Fruit fly (Drosophila melanogaster) whole organism, larva: ENCODE data around the gene CG13137.

ENCODE experiments used
- noc ChIP-seq: fragments of 200-800 bp; sonication (Bioruptor generic); optimal IDR thresholded peaks from 3 replicates; lab custom pipeline; 2019; ENCODE audit warnings: missing biosample characterization, mild to moderate bottlenecking, missing genetic modification characterization, moderate library complexity

The CG13137 gene

DNA sequence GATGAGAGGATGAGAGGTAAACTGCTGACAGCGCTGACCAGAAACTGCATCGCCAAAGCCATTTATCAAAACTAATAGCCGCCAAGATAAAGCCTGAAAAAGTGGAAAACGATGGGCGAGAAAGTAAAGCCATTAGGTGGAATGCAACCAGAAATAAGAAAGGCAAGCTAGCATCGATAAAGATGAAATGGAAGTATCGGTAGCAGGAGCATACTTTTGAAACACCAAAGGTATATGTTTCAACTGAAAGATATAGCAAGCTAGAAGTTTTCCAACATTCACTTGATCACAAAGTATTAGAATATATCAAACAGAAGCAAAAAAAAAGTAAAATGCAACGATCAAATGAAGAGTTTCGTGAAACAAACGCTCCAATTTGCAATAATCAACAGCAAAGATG is at the start of gene CG13137:
Gene CG13137, plus strand, starts transcription at position 301 of the 400 bp plus-strand sequence.
- TF ChIP-seq noc (tag; lab: Kevin White, UChicago) = no peak

DNA sequence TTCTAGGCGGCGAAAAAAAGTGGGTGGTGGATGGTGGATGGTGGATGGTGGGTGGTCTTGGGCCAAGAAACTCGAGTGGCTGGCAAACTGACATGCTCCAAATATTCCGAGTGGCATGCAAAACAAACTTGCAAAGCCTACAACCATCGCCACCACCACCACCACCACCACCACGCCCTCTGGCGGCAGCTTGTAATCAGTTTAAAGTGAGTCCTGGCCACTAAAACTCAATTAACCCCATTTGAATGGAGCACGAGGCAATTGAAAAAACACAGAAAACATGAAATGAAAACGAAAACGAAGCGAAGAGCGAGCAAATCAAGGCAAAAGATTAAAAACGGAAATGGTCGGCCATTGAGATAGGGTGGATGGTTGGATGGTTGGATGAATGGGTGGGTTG is 48.5 kb upstream of the CG13137 start:
- no peak for TF ChIP-seq noc (tag; lab: Kevin White, UChicago)

DNA sequence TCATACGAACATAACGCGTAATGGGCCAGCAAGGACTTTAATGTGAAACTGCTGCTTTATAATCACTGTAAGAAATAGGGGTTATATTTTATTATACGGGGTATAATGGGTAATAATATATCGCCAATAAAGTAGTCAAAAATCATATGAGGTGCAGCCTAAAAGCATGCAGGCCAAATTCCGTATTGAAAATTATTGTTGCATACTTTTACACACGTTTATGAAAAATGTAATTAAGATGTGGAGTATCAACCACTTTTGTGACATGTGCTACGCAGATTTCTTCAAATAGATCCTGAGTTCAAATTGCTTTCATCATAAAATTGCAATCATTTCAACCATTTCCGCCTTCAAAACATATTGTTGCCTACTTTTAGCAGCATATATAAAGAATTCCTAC is 41.7 kb upstream of the CG13137 start:
- TF ChIP-seq noc (tag; lab: Kevin White, UChicago) = no peak

DNA sequence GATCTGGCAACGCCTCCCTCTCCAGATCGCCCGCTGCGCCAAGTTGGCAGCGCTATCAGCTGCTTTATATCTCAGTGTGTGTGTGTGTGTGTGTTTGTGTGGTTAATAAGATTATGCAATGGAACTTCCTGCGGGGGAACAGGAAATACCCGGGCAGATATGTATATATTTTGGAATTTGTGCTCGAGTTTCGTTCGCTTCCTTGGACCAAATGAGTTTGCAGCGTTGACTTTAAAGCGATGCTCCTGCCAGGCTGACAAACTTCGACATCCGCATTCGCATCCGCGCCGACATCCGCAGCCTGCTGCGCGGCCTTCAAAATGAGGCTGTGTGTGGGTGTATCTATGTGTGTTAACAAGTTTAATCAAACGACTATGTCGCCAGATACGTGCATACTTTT is 29.2 kb upstream of the CG13137 start:
- no peak for TF ChIP-seq noc (tag; lab: Kevin White, UChicago)

DNA sequence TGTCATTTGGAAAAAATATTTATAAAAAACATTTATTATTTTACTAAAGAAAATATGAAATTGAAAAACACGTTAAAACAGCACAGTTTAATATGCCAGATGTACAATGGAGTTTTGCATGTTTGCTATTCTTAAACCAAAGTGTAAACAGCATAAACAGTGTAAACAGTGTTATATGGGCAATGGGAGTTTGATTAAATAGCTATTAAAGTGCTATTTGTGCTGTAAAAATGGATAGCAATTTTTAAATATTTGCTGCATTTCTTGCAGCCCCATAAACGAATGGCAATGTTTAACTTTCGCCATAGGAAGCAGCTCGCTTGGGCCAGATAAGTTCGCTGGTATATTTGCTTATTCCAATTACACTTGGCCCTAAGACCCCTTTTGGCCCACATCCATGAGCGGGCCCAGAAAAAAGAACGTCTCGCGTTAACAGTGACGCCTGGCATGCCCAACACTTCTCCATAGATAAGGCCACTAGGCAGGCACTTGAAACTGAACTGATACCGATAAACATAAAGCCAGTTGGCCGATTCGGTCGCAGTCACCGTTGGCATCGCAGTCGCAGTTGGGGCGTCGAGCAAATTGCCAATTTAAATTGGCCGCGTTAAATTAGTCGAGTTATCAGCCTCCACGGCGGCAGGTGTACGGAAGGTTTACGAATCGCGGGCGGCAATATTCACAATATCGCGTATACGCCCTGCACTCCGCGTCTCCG is 28.1 kb upstream of the CG13137 start, which contains the start of gene CG4839:
Gene CG4839, plus strand, starts transcription at position 541 of the 718 bp plus-strand sequence.
- TF ChIP-seq noc (tag; lab: Kevin White, UChicago) = peak; percentile 17

DNA sequence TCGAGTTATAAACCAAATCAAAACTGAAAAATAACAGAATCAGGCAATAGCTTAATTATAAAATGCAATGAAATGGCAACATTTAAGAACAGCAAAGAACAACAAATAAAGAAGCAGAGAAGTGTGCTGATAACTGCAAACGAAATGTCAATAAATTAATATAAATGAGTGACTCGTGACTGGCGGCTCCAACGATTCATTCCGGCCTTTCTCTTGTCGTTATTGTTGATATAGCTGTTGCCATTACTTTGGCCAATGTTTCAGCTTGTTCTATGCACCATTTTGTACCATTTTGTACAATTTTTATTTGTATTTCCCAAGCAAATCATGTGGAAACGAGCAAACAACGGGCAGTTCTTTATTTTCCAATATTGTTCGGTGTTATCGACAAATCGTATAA is 26.9 kb upstream of the CG13137 start:
- TF ChIP-seq noc (tag; lab: Kevin White, UChicago) = no peak

DNA sequence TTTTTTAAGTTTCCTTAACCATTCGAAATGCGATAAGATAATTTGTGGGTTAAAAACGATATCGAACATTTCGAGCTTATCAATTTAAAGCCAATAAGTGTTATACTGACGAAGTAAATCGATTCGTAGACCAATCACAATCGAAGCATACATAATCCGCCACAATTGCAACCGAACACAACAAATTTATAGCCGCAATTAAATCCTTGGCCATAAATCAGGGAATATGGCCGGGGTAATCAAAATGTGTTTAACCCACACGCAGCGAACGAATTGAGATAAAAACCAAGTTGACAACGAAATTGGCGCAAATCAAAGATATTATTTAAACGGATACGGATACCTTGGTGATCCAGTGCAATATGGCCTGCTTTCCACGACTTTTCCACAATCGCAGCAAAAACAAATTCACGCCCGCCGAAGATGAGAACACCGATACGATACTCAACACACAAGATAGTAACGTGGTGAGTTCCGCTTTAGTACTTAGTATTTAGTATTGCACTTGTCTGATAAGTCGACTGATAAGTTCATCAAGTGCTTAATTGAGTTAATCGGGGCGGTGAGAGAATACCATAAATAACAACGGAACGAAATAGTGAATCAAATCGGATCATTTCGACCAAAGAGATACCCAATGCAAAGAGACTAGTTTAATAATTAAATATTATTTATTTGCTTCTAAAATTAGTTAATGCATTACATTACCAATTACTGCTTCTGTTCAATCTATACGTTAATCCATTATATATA is 25.6 kb upstream of the CG13137 start:
- peak; percentile 66 for TF ChIP-seq noc (tag; lab: Kevin White, UChicago)

DNA sequence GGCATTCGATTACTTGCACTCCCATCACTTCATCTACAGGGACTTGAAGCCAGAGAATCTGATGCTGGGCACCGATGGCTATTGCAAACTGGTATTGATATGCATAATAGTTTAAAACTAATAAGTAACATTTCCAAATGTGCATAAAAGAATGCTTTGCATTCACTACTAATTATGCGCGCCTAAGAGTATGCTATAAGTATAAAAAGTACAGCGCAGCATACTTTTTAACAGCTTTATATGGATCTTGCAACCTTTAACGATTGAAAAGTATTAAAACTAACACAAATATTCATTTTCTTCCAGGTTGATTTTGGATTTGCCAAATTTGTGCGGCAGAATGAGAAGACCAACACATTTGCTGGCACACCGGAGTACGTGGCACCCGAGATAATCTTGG is 18.1 kb upstream of the CG13137 start:
- no peak for TF ChIP-seq noc (tag; lab: Kevin White, UChicago)

DNA sequence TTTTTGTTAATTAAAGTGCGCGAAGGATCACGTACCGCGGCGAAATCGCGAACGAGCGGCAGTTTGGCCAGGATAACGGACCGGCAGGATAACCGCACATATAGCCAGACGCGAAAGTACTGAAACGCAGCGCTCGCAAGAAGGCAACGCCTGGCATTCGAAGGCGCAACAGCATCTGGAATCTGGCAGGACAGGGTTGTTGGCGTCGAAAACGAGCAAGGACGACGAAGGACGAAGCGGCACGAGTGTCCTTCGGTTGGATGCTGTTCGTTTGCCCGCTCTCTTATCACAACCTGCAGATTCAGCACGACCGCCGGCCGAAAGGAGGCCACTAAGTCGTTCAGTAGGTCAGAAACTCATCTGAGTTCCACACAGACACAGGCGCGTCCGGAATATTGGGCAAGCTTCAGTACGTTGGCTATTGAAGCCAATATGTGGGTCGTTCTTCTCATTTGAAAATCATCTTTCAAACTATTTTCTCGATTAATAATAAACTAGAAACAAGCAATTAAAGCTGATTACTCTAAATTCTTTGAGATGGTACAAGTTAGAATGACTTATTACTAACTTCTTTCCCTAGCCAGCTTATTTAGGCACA is 7.8 kb downstream of the CG13137 start, which contains the start of gene CG44153:
Gene CG44153, minus strand, starts transcription at position 75 of the 598 bp plus-strand sequence.
- no peak for TF ChIP-seq noc (tag; lab: Kevin White, UChicago)

DNA sequence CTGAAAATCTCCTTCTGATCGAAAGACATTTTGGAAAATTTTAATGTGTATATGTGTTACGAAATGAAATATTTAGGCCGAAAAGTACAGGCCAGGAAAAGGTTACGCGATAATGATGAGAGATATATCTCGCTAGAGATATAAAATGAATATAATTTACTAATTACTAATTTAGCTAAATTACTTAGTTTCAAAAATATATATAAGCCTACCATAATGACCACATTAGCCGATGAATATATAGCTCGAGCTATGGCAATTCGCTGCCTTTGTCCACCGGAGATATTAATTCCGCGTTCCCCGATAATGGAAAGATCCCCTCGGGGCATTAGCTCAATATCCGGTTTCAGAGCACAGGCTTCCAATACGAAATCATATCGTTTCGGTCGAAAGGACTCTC is 18.9 kb downstream of the CG13137 start, which contains the start of gene Fum4:
Gene Fum4, minus strand, starts transcription at position 101 of the 400 bp plus-strand sequence.
- TF ChIP-seq noc (tag; lab: Kevin White, UChicago) = no peak

DNA sequence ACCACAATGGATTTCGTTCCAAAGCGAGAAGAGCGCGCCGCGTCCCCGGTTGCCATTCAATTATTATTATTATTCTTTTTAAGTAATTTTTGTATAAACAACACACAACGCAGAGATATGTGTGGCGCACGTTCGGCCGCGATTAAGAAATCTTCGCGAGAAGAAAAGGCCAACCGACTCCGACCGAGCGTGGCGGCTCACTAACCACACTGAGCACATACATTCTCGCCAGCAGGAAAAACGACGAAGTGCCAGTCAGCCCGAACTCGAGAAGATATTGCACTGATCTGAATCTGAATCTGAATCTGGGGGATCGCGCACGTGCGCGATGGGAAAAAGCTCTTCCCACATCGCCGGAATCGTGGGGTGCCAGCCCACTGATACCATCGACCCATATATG is 26.4 kb downstream of the CG13137 start, which contains the start of gene Sur:
Gene Sur, minus strand, starts transcription at position 207 of the 400 bp plus-strand sequence.
- no peak for TF ChIP-seq noc (tag; lab: Kevin White, UChicago)

DNA sequence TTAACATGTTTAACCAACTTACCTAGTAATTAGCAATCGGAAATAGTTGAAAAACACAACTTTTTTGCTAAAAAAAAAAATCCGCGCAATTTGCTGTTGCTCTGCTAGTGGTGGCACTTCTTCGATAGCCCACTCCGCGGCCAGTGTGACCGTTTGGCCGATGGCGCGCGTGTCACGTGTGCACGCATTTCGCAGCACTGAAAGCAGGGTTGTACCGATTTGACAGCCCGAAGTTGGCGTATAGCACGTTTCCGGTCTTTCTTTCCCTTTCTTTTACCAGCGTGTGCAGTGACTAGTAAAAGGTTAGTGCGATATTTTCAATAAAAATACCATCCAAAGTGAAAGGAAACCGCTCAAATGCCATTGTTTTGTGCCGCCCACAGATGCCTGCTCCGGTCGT is 28.3 kb downstream of the CG13137 start, which contains the start of the genes Ripalpha and RpL7:
Gene Ripalpha, minus strand, starts transcription at position 128 of the 400 bp plus-strand sequence.
Gene RpL7, plus strand, starts transcription at position 158 of the 400 bp plus-strand sequence.
- peak; percentile 88 for TF ChIP-seq noc (tag; lab: Kevin White, UChicago)

DNA sequence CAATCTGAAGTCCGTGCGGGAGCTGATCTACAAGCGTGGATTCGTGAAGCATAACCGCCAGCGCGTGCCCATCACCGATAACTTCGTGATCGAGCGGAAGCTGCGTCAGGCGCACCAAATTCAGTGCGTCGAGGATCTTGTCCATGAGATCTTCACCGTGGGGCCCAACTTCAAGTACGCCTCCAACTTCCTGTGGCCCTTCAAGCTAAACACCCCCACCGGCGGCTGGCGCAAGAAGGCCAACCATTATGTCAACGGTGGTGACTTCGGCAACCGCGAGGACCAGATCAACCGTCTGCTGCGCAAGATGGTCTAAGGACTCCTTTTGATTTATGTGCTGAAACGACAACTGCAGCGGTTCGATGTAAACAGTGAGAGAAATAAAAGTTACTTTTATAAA is 29.2 kb downstream of the CG13137 start:
- no peak for TF ChIP-seq noc (tag; lab: Kevin White, UChicago)

DNA sequence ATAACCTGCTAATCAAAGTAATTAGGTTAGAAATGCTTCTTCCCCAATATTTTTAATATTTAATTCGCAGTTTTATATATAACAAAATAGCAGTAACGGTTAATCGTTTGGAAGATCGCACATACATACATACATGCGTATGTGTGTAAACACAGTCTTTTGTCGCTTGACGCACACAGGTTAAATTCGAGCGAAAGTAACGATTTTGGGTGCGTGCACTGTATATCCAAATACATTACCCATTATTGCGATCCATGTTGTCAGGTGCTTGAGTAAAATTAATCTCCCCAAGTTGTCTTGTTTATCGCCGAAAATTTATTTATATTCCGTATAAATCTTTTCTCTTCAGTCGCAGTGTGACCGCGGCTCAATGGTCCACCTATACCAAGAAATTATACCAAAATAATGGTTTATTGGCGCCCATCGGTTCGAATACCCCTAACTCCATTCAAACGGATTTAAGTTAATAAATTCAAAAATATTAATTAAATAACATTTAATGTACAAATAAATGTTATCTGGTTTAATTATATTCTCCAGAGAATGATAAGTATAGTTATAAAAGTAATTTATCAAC is 31.5 kb downstream of the CG13137 start, which contains the start of gene CG34159:
Gene CG34159, minus strand, starts transcription at position 385 of the 577 bp plus-strand sequence.
- peak; percentile 13 for TF ChIP-seq noc (tag; lab: Kevin White, UChicago)

DNA sequence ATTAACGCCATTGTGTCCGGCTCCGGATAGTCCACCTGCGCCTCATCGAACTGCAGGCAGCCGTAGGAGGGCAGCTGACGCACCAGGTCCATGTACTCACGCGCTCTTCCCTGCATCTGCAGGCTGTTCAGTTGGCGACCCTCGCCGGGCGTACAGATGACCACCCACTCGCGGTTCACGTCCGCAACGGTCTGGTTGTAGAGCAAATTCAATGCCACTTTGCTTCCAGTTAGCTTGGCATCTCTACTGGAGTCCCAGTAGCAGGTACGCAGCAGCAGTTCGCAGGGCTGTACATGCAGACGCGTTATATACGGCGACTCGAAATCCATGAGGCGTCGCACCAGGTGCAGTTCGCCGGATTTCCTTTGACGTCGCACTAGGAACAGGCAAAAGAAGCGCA is 33.4 kb downstream of the CG13137 start:
- TF ChIP-seq noc (tag; lab: Kevin White, UChicago) = no peak
